Worm (Caenorhabditis elegans) whole organism, L4/young adult: ENCODE data around the gene R12B2.6.

ENCODE experiments used
- dao-5 ChIP-seq: sonication (generic microtip); optimal IDR thresholded peaks from 2 replicates; lab custom pipeline; 2016; ENCODE audit warnings: missing genotype, missing genetic modification characterization, moderate library complexity, missing compliant biosample characterization
- him-1 ChIP-seq: sonication (generic microtip); optimal IDR thresholded peaks from 2 replicates; lab custom pipeline; 2016; ENCODE audit warnings: missing genotype, missing genetic modification reagents, missing genetic modification characterization, missing compliant biosample characterization

ce11 chrIII:5840277-5840676, 6.3 kb upstream of the R12B2.6 start:
- TF ChIP-seq him-1 (no peak), dao-5 (tag; lab: Kevin White, UChicago) (no peak)
